Worm (Caenorhabditis elegans) whole organism, L1 larva: ENCODE measurements around the gene Y105C5A.508.

Experiments
- C04F5.9 ChIP-seq: sonication (generic microtip); optimal IDR thresholded peaks from 2 replicates; lab custom pipeline; 2016; ENCODE audit warnings: missing genetic modification characterization, missing compliant biosample characterization
- C16A3.4 ChIP-seq: fragments of 150-350 bp; optimal IDR thresholded peaks from 2 replicates; lab custom pipeline; 2014; ENCODE audit warnings: missing biosample characterization, missing genetic modification characterization
- C34B4.2 ChIP-seq: sonication (generic microtip); optimal IDR thresholded peaks from 2 replicates; lab custom pipeline; 2017; ENCODE audit warnings: mild to moderate bottlenecking, missing genetic modification characterization, missing compliant biosample characterization
- aha-1 ChIP-seq: fragments of 150-350 bp; optimal IDR thresholded peaks from 2 replicates; lab custom pipeline; 2014; ENCODE audit warnings: missing biosample characterization, missing genetic modification characterization
- alr-1 ChIP-seq: fragments of 200-800 bp; sonication (Bioruptor generic); optimal IDR thresholded peaks from 2 replicates; lab custom pipeline; 2018; ENCODE audit warnings: borderline replicate concordance, mild to moderate bottlenecking, missing genetic modification characterization, missing compliant biosample characterization
- ama-1 ChIP-seq: fragments of 150-350 bp; optimal IDR thresholded peaks from 2 replicates; lab custom pipeline; 2014
- ceh-63 ChIP-seq: fragments of 200-800 bp; sonication (Bioruptor generic); optimal IDR thresholded peaks from 2 replicates; lab custom pipeline; 2018; ENCODE audit warnings: mild to moderate bottlenecking, missing genetic modification characterization, missing compliant biosample characterization
- ceh-8 ChIP-seq: fragments of 200-800 bp; sonication (Bioruptor generic); optimal IDR thresholded peaks from 2 replicates; lab custom pipeline; 2018; ENCODE audit warnings: mild to moderate bottlenecking, missing genetic modification characterization, moderate library complexity, missing compliant biosample characterization
- efl-1 ChIP-seq, 4 experiments: fragments of 150-350 bp; optimal IDR thresholded peaks in 3 of 4; peaks in 1 of 4; 1 replicate in 1 of 4; 2 replicates in 3 of 4; lab custom pipeline; 2014; ENCODE audit warnings: missing biosample characterization in 2 of 4, missing genetic modification characterization in 2 of 4, missing genetic modification reagents in 2 of 4
- efl-3 ChIP-seq: fragments of 200-800 bp; sonication (Bioruptor generic); optimal IDR thresholded peaks from 2 replicates; lab custom pipeline; 2018; ENCODE audit warnings: mild to moderate bottlenecking, missing genetic modification characterization, missing compliant biosample characterization
- elt-2 ChIP-seq: sonication (generic microtip); optimal IDR thresholded peaks from 2 replicates; lab custom pipeline; 2016; ENCODE audit warnings: missing genetic modification characterization, mild to moderate bottlenecking, inconsistent platforms, missing compliant biosample characterization, missing genetic modification reagents
- elt-3 ChIP-seq, 6 experiments: fragments of 150-350 bp in 1 of 6; sonication (generic microtip); optimal IDR thresholded peaks; 2 replicates each; lab custom pipeline; 2017 to 2018; ENCODE audit warnings: missing biosample characterization in 6 of 6, missing genetic modification characterization in 6 of 6, inconsistent platforms in 1 of 6
- ets-5 ChIP-seq: fragments of 200-800 bp; sonication (Bioruptor generic); IDR thresholded peaks from 2 replicates; pipeline ENCODE4 v1.3.6; 2022; ENCODE audit warnings: missing genetic modification characterization, missing compliant biosample characterization
- fkh-10 ChIP-seq: sonication (generic microtip); optimal IDR thresholded peaks from 2 replicates; lab custom pipeline; 2017; ENCODE audit warnings: missing biosample characterization, missing genetic modification reagents, missing genetic modification characterization
- fos-1 ChIP-seq: fragments of 150-350 bp; optimal IDR thresholded peaks from 2 replicates; lab custom pipeline; 2014; ENCODE audit warnings: missing biosample characterization, missing genetic modification characterization
- grh-1 ChIP-seq: fragments of 200-800 bp; sonication (Bioruptor generic); IDR thresholded peaks from 2 replicates; pipeline ENCODE4 v1.3.6; 2022; ENCODE audit warnings: missing genetic modification reagents, missing genetic modification characterization, missing compliant biosample characterization
- hlh-17 ChIP-seq: fragments of 200-800 bp; sonication (Bioruptor generic); optimal IDR thresholded peaks from 2 replicates; lab custom pipeline; 2018; ENCODE audit warnings: missing genetic modification characterization, mild to moderate bottlenecking, missing compliant biosample characterization, moderate library complexity, borderline replicate concordance
- hlh-4 ChIP-seq: sonication (generic microtip); optimal IDR thresholded peaks from 2 replicates; lab custom pipeline; 2016; ENCODE audit warnings: mild to moderate bottlenecking, missing genetic modification characterization, missing compliant biosample characterization
- irx-1 ChIP-seq: sonication (generic microtip); optimal IDR thresholded peaks from 2 replicates; lab custom pipeline; 2016; ENCODE audit warnings: missing genetic modification characterization, missing compliant biosample characterization
- isw-1 ChIP-seq: fragments of 200-800 bp; sonication (Bioruptor generic); IDR thresholded peaks from 2 replicates; pipeline ENCODE4 v1.3.6; 2022; ENCODE audit warnings: missing genetic modification characterization, missing compliant biosample characterization
- jun-1 ChIP-seq: fragments of 150-350 bp; optimal IDR thresholded peaks from 2 replicates; lab custom pipeline; 2014; ENCODE audit warnings: missing biosample characterization, missing genetic modification reagents, missing genetic modification characterization
- lin-13 ChIP-seq: fragments of 150-350 bp; optimal IDR thresholded peaks from 2 replicates; lab custom pipeline; 2014; ENCODE audit warnings: missing biosample characterization, missing genetic modification reagents, missing genetic modification characterization
- lin-15B ChIP-seq: fragments of 150-350 bp; sonication (generic microtip); optimal IDR thresholded peaks from 3 replicates; lab custom pipeline; 2014; ENCODE audit warnings: missing biosample characterization, missing genetic modification characterization
- lin-35 ChIP-seq, 2 experiments: fragments of 150-350 bp; optimal IDR thresholded peaks; 2 replicates each; lab custom pipeline; 2014; ENCODE audit warnings: missing biosample characterization in 2 of 2, missing genetic modification characterization in 2 of 2, missing genetic modification reagents in 2 of 2
- lir-3 ChIP-seq: sonication (generic microtip); optimal IDR thresholded peaks from 2 replicates; lab custom pipeline; 2016; ENCODE audit warnings: mild to moderate bottlenecking, missing genetic modification characterization, moderate library complexity, missing compliant biosample characterization; ENCODE audit not compliant: poor library complexity
- mdl-1 ChIP-seq, 2 experiments: fragments of 150-350 bp; optimal IDR thresholded peaks; 2 replicates each; lab custom pipeline; 2014 to 2017; ENCODE audit warnings: missing biosample characterization in 2 of 2, missing genetic modification characterization in 2 of 2, inconsistent platforms in 1 of 2
- mef-2 ChIP-seq: fragments of 150-350 bp; optimal IDR thresholded peaks from 2 replicates; lab custom pipeline; 2014; ENCODE audit warnings: missing biosample characterization, missing genetic modification characterization
- mep-1 ChIP-seq: fragments of 150-350 bp; optimal IDR thresholded peaks from 2 replicates; lab custom pipeline; 2014; ENCODE audit warnings: missing biosample characterization, missing genetic modification characterization
- nhr-12 ChIP-seq: sonication (generic microtip); optimal IDR thresholded peaks from 2 replicates; lab custom pipeline; 2017; ENCODE audit warnings: missing biosample characterization, missing genetic modification characterization
- nhr-20 ChIP-seq: sonication (generic microtip); optimal IDR thresholded peaks from 2 replicates; lab custom pipeline; 2016; ENCODE audit warnings: mild to moderate bottlenecking, missing genetic modification characterization, missing compliant biosample characterization
- nhr-28 ChIP-seq: fragments of 150-350 bp; optimal IDR thresholded peaks from 2 replicates; lab custom pipeline; 2014; ENCODE audit warnings: missing biosample characterization, missing genetic modification characterization
- nhr-47 ChIP-seq: sonication (generic microtip); optimal IDR thresholded peaks from 2 replicates; lab custom pipeline; 2016; ENCODE audit warnings: mild to moderate bottlenecking, missing genetic modification characterization, moderate library complexity, missing compliant biosample characterization
- nhr-76 ChIP-seq: sonication (generic microtip); optimal IDR thresholded peaks from 2 replicates; lab custom pipeline; 2017; ENCODE audit warnings: missing biosample characterization, missing genetic modification characterization
- nhr-90 ChIP-seq: sonication (generic microtip); optimal IDR thresholded peaks from 2 replicates; lab custom pipeline; 2016; ENCODE audit warnings: mild to moderate bottlenecking, missing genetic modification characterization, missing compliant biosample characterization; ENCODE audit not compliant: poor library complexity
- pag-3 ChIP-seq: sonication (generic microtip); optimal IDR thresholded peaks from 2 replicates; lab custom pipeline; 2017; ENCODE audit warnings: missing genetic modification characterization, mild to moderate bottlenecking, missing compliant biosample characterization, antibody characterized with exemption, borderline replicate concordance; ENCODE audit not compliant: insufficient read depth
- pqm-1 ChIP-seq: sonication (generic microtip); optimal IDR thresholded peaks from 3 replicates; lab custom pipeline; 2017; ENCODE audit warnings: missing biosample characterization, missing genetic modification characterization
- skn-1 ChIP-seq: fragments of 150-350 bp; optimal IDR thresholded peaks from 2 replicates; lab custom pipeline; 2014; ENCODE audit warnings: missing biosample characterization, missing genetic modification characterization
- snpc-4 ChIP-seq: fragments of 150-350 bp; optimal IDR thresholded peaks from 2 replicates; lab custom pipeline; 2014; ENCODE audit warnings: missing biosample characterization, missing genetic modification characterization
- sox-4 ChIP-seq: sonication (generic microtip); optimal IDR thresholded peaks from 2 replicates; lab custom pipeline; 2016; ENCODE audit warnings: missing genetic modification characterization, missing compliant biosample characterization
- sptf-1 ChIP-seq: fragments of 150-350 bp; optimal IDR thresholded peaks from 2 replicates; lab custom pipeline; 2014; ENCODE audit warnings: missing biosample characterization, missing genetic modification characterization
- sup-37 ChIP-seq: fragments of 200-800 bp; sonication (Bioruptor generic); optimal IDR thresholded peaks from 2 replicates; lab custom pipeline; 2018; ENCODE audit warnings: mild to moderate bottlenecking, missing genetic modification characterization, missing compliant biosample characterization
- swsn-7 ChIP-seq: sonication (generic microtip); optimal IDR thresholded peaks from 2 replicates; lab custom pipeline; 2016; ENCODE audit warnings: missing genetic modification characterization, missing compliant biosample characterization
- tbx-2 ChIP-seq: sonication (generic microtip); optimal IDR thresholded peaks from 2 replicates; lab custom pipeline; 2016; ENCODE audit warnings: missing genetic modification characterization, missing compliant biosample characterization
- tlp-1 ChIP-seq: fragments of 150-350 bp; optimal IDR thresholded peaks from 2 replicates; lab custom pipeline; 2014; ENCODE audit warnings: missing biosample characterization, missing genetic modification characterization
- unc-130 ChIP-seq: fragments of 150-350 bp; optimal IDR thresholded peaks from 2 replicates; lab custom pipeline; 2017; ENCODE audit warnings: missing biosample characterization, missing genetic modification characterization, inconsistent platforms
- unc-86 ChIP-seq: sonication (generic microtip); optimal IDR thresholded peaks from 2 replicates; lab custom pipeline; 2016; ENCODE audit warnings: missing genetic modification characterization, missing compliant biosample characterization
- unc-98 ChIP-seq: fragments of 200-800 bp; sonication (Bioruptor generic); IDR thresholded peaks from 2 replicates; pipeline ENCODE4 v1.3.6; 2022; ENCODE audit warnings: missing genetic modification characterization, missing compliant biosample characterization
- vab-15 ChIP-seq: sonication (generic microtip); optimal IDR thresholded peaks from 2 replicates; lab custom pipeline; 2017; ENCODE audit warnings: missing genotype, mild to moderate bottlenecking, missing genetic modification characterization, missing compliant biosample characterization
- xbp-1 ChIP-seq: sonication (generic microtip); optimal IDR thresholded peaks from 2 replicates; lab custom pipeline; 2016; ENCODE audit warnings: missing genetic modification characterization, missing compliant biosample characterization
- zip-4 ChIP-seq: fragments of 200-800 bp; sonication (Bioruptor generic); optimal IDR thresholded peaks from 2 replicates; lab custom pipeline; 2018; ENCODE audit warnings: mild to moderate bottlenecking, missing genetic modification characterization, moderate library complexity, missing compliant biosample characterization
- ztf-4 ChIP-seq: fragments of 150-350 bp; optimal IDR thresholded peaks from 2 replicates; lab custom pipeline; 2014; ENCODE audit warnings: missing biosample characterization, missing genetic modification characterization

The Y105C5A.508 gene

ce11 chrIV:15559065-15559464 is 24.7 kb upstream of the Y105C5A.508 start:
- TF ChIP-seq lir-3 (tag; lab: Kevin White, UChicago) (no peak), elt-2 (tag; lab: Kevin White, UChicago) (peak; percentile 79)

DNA sequence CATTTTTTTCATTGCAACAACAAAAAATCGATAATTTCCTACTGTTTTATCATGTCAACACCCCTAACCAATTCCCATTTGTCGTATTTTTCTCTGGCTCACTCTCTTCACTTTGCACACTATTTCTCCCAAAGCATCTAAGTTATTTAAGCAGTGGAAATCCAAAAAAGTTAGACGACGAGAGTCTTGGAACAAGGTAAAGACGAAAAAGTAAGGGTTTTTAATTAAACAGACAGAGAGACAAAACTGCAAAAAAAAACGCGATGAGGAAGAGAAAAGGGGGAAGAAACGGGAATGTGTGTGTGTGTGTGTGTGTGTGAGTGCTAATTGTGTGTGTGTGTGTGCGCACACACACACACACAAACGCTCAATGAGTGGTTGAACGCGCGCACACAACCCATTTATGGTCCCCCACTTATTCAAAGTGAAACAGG is 22.5 kb upstream of the Y105C5A.508 start:
- TF ChIP-seq sup-37 (GFP tag; lab: Kevin White, UChicago) (no peak), sptf-1 (tag; lab: Kevin White, UChicago) (no peak), C34B4.2 (tag; lab: Kevin White, UChicago) (no peak), fos-1 (tag; lab: Kevin White, UChicago) (peak; percentile 22), efl-1 (optimal IDR thresholded peaks at IDR 0.05; lab: Kevin White, UChicago) (peak; percentile 47 to 51), efl-1 (GFP tag; optimal IDR thresholded peaks at IDR 0.05 in 1 of 2; lab: Kevin White, UChicago) (peak in 1 of 2 experiments; percentile 24), skn-1 (tag; lab: Kevin White, UChicago) (no peak), mdl-1 (tag; optimal IDR thresholded peaks at IDR 0.05; lab: Kevin White, UChicago) (peak in 1 of 2 experiments; percentile 25), irx-1 (tag; lab: Kevin White, UChicago) (peak; percentile 50), tlp-1 (no peak), unc-130 (no peak), efl-3 (GFP tag; lab: Kevin White, UChicago) (no peak), C04F5.9 (tag; lab: Kevin White, UChicago) (no peak), elt-3 (tag; optimal IDR thresholded peaks at IDR 0.05; lab: Kevin White, UChicago) (no peak), ets-5 (GFP tag; lab: Robert Waterston, UW) (no peak), fkh-10 (GFP tag; lab: Kevin White, UChicago) (peak; percentile 58), unc-86 (peak; percentile 54), sox-4 (no peak), nhr-90 (tag; lab: Kevin White, UChicago) (no peak), tbx-2 (tag; lab: Kevin White, UChicago) (peak; percentile 57), lin-13 (GFP tag; lab: Kevin White, UChicago) (peak; percentile 30), hlh-4 (tag; lab: Kevin White, UChicago) (no peak), grh-1 (GFP tag; lab: Robert Waterston, UW) (no peak), jun-1 (no peak), lin-15B (tag; lab: Kevin White, UChicago) (peak; percentile 24), zip-4 (GFP tag; lab: Kevin White, UChicago) (no peak), swsn-7 (tag; lab: Kevin White, UChicago) (peak; percentile 52), nhr-76 (no peak), nhr-12 (no peak), nhr-28 (tag; lab: Kevin White, UChicago) (no peak), C16A3.4 (tag; lab: Kevin White, UChicago) (peak; percentile 17), ztf-4 (tag; lab: Kevin White, UChicago) (no peak), isw-1 (GFP tag; lab: Robert Waterston, UW) (peak; percentile 41; the same call in 1 of the 2 replicates), alr-1 (tag; lab: Kevin White, UChicago) (no peak), mef-2 (no peak), lin-35 (GFP tag; optimal IDR thresholded peaks at IDR 0.05; lab: Kevin White, UChicago) (peak in 1 of 2 experiments; percentile 52), ceh-8 (peak; percentile 49), nhr-47 (tag; lab: Kevin White, UChicago) (peak; percentile 56), nhr-20 (tag; lab: Kevin White, UChicago) (peak; percentile 29), ceh-63 (GFP tag; lab: Kevin White, UChicago) (peak; percentile 21), snpc-4 (tag; lab: Kevin White, UChicago) (peak; percentile 32), vab-15 (tag; lab: Kevin White, UChicago) (no peak), xbp-1 (tag; lab: Kevin White, UChicago) (peak; percentile 34), ama-1 (lab: Kevin White, UChicago) (no peak), pag-3 (no peak), pqm-1 (tag; lab: Kevin White, UChicago) (no peak), unc-98 (GFP tag; lab: Robert Waterston, UW) (no peak), mep-1 (tag; lab: Kevin White, UChicago) (peak; percentile 60), hlh-17 (no peak), aha-1 (no peak)
